Worm (Caenorhabditis elegans) whole organism, L4 larva: Measurements from ENCODE around the gene kin-18.

Experiments used
- egl-27 ChIP-seq: sonication (generic microtip); optimal IDR thresholded peaks from 3 replicates; lab custom pipeline; 2017; ENCODE audit warnings: missing biosample characterization, missing genetic modification reagents, missing genetic modification characterization
- lin-13 ChIP-seq: fragments of 150-350 bp; optimal IDR thresholded peaks from 2 replicates; lab custom pipeline; 2014; ENCODE audit warnings: missing biosample characterization, missing genetic modification reagents, missing genetic modification characterization

ce11 chrIII:6155787-6156186, 37.4 kb downstream of the kin-18 start:
- no peak for TF ChIP-seq lin-13
- no peak for TF ChIP-seq egl-27 (tag; lab: Kevin White, UChicago)
